Worm (Caenorhabditis elegans) whole organism, L1 larva: ENCODE data around the gene acp-2.
A peak's percentile ranks its signal among the peaks of the same experiment; 100 is the strongest.

Experiments used
- C16A3.4 ChIP-seq: fragments of 150-350 bp; optimal IDR thresholded peaks from 2 replicates; lab custom pipeline; 2014; ENCODE audit warnings: missing biosample characterization, missing genetic modification characterization
- F16B12.6 ChIP-seq: fragments of 150-350 bp; optimal IDR thresholded peaks from 2 replicates; lab custom pipeline; 2014; ENCODE audit warnings: missing biosample characterization, missing genetic modification characterization
- aha-1 ChIP-seq: fragments of 150-350 bp; optimal IDR thresholded peaks from 2 replicates; lab custom pipeline; 2014; ENCODE audit warnings: missing biosample characterization, missing genetic modification characterization
- blmp-1 ChIP-seq: fragments of 150-350 bp; optimal IDR thresholded peaks from 2 replicates; lab custom pipeline; 2014; ENCODE audit warnings: missing biosample characterization, missing genetic modification characterization
- ceh-8 ChIP-seq: fragments of 200-800 bp; sonication (Bioruptor generic); optimal IDR thresholded peaks from 2 replicates; lab custom pipeline; 2018; ENCODE audit warnings: mild to moderate bottlenecking, missing genetic modification characterization, moderate library complexity, missing compliant biosample characterization
- ceh-82 ChIP-seq, 3 experiments: fragments of 150-350 bp in 1 of 3; sonication (generic microtip) in 2 of 3; optimal IDR thresholded peaks; 2 replicates each; lab custom pipeline; 2014 to 2017; ENCODE audit warnings: missing biosample characterization in 3 of 3, missing genetic modification characterization in 3 of 3
- dpl-1 ChIP-seq, 3 experiments: fragments of 150-350 bp in 2 of 3; sonication (generic microtip) in 1 of 3; optimal IDR thresholded peaks; 2 replicates each; lab custom pipeline; 2014 to 2017; ENCODE audit warnings: missing biosample characterization in 3 of 3, missing genetic modification characterization in 3 of 3, missing genetic modification reagents in 3 of 3
- efl-1 ChIP-seq, 4 experiments: fragments of 150-350 bp; optimal IDR thresholded peaks in 3 of 4; peaks in 1 of 4; 1 replicate in 1 of 4; 2 replicates in 3 of 4; lab custom pipeline; 2014; ENCODE audit warnings: missing biosample characterization in 2 of 4, missing genetic modification characterization in 2 of 4, missing genetic modification reagents in 2 of 4
- fkh-8 ChIP-seq: sonication (generic microtip); optimal IDR thresholded peaks from 2 replicates; lab custom pipeline; 2016; ENCODE audit warnings: mild to moderate bottlenecking, missing genetic modification characterization, missing compliant biosample characterization
- grh-1 ChIP-seq: fragments of 200-800 bp; sonication (Bioruptor generic); IDR thresholded peaks from 2 replicates; pipeline ENCODE4 v1.3.6; 2022; ENCODE audit warnings: missing genetic modification reagents, missing genetic modification characterization, missing compliant biosample characterization
- hlh-17 ChIP-seq: fragments of 200-800 bp; sonication (Bioruptor generic); optimal IDR thresholded peaks from 2 replicates; lab custom pipeline; 2018; ENCODE audit warnings: missing genetic modification characterization, mild to moderate bottlenecking, missing compliant biosample characterization, moderate library complexity, borderline replicate concordance
- irx-1 ChIP-seq: sonication (generic microtip); optimal IDR thresholded peaks from 2 replicates; lab custom pipeline; 2016; ENCODE audit warnings: missing genetic modification characterization, missing compliant biosample characterization
- jun-1 ChIP-seq: fragments of 150-350 bp; optimal IDR thresholded peaks from 2 replicates; lab custom pipeline; 2014; ENCODE audit warnings: missing biosample characterization, missing genetic modification reagents, missing genetic modification characterization
- lin-14 ChIP-seq: fragments of 200-800 bp; sonication (Bioruptor generic); optimal IDR thresholded peaks from 2 replicates; lab custom pipeline; 2018; ENCODE audit warnings: mild to moderate bottlenecking, missing genetic modification characterization, moderate library complexity, missing compliant biosample characterization
- lin-35 ChIP-seq, 2 experiments: fragments of 150-350 bp; optimal IDR thresholded peaks; 2 replicates each; lab custom pipeline; 2014; ENCODE audit warnings: missing biosample characterization in 2 of 2, missing genetic modification characterization in 2 of 2, missing genetic modification reagents in 2 of 2
- lsy-2 ChIP-seq, 2 experiments: fragments of 150-350 bp; optimal IDR thresholded peaks; 2 replicates each; lab custom pipeline; 2014; ENCODE audit warnings: missing biosample characterization in 2 of 2, missing genetic modification characterization in 2 of 2
- mdl-1 ChIP-seq, 2 experiments: fragments of 150-350 bp; optimal IDR thresholded peaks; 2 replicates each; lab custom pipeline; 2014 to 2017; ENCODE audit warnings: missing biosample characterization in 2 of 2, missing genetic modification characterization in 2 of 2, inconsistent platforms in 1 of 2
- nhr-20 ChIP-seq: sonication (generic microtip); optimal IDR thresholded peaks from 2 replicates; lab custom pipeline; 2016; ENCODE audit warnings: mild to moderate bottlenecking, missing genetic modification characterization, missing compliant biosample characterization
- nhr-47 ChIP-seq: sonication (generic microtip); optimal IDR thresholded peaks from 2 replicates; lab custom pipeline; 2016; ENCODE audit warnings: mild to moderate bottlenecking, missing genetic modification characterization, moderate library complexity, missing compliant biosample characterization
- nhr-71 ChIP-seq: sonication (generic microtip); optimal IDR thresholded peaks from 2 replicates; lab custom pipeline; 2016; ENCODE audit warnings: mild to moderate bottlenecking, missing genetic modification characterization, moderate library complexity, missing compliant biosample characterization
- nhr-85 ChIP-seq: sonication (generic microtip); peaks from one replicate; lab custom pipeline; 2016; ENCODE audit warnings: missing genetic modification characterization, inconsistent platforms, missing compliant biosample characterization
- skn-1 ChIP-seq: fragments of 150-350 bp; optimal IDR thresholded peaks from 2 replicates; lab custom pipeline; 2014; ENCODE audit warnings: missing biosample characterization, missing genetic modification characterization
- sox-4 ChIP-seq: sonication (generic microtip); optimal IDR thresholded peaks from 2 replicates; lab custom pipeline; 2016; ENCODE audit warnings: missing genetic modification characterization, missing compliant biosample characterization
- sup-37 ChIP-seq: fragments of 200-800 bp; sonication (Bioruptor generic); optimal IDR thresholded peaks from 2 replicates; lab custom pipeline; 2018; ENCODE audit warnings: mild to moderate bottlenecking, missing genetic modification characterization, missing compliant biosample characterization
- tbx-2 ChIP-seq: sonication (generic microtip); optimal IDR thresholded peaks from 2 replicates; lab custom pipeline; 2016; ENCODE audit warnings: missing genetic modification characterization, missing compliant biosample characterization
- unc-86 ChIP-seq: sonication (generic microtip); optimal IDR thresholded peaks from 2 replicates; lab custom pipeline; 2016; ENCODE audit warnings: missing genetic modification characterization, missing compliant biosample characterization
- zip-4 ChIP-seq: fragments of 200-800 bp; sonication (Bioruptor generic); optimal IDR thresholded peaks from 2 replicates; lab custom pipeline; 2018; ENCODE audit warnings: mild to moderate bottlenecking, missing genetic modification characterization, moderate library complexity, missing compliant biosample characterization
- ztf-11 ChIP-seq, 2 experiments: sonication (generic microtip); optimal IDR thresholded peaks; 2 replicates each; lab custom pipeline; 2016 to 2017; ENCODE audit warnings: missing genetic modification characterization in 2 of 2, missing biosample characterization in 1 of 2, missing compliant biosample characterization in 1 of 2

Gene acp-2

ce11 chrII:8457438-8457837 lies 25.6 kb upstream of the acp-2 start, which contains the start of gene zyg-9:
TSS of gene zyg-9 (plus strand) at chrII:8457818.
- TF ChIP-seq ceh-8 (no peak), F16B12.6 (tag; lab: Kevin White, UChicago) (peak; percentile 48), aha-1 (tag; lab: Kevin White, UChicago) (no peak), blmp-1 (tag; lab: Kevin White, UChicago) (peak; percentile 1), lin-14 (peak; percentile 55), C16A3.4 (tag; lab: Kevin White, UChicago) (no peak), nhr-71 (peak; percentile 14), efl-1 (optimal IDR thresholded peaks at IDR 0.05; lab: Kevin White, UChicago) (no peak), efl-1 (GFP tag; optimal IDR thresholded peaks at IDR 0.05 in 1 of 2; lab: Kevin White, UChicago) (peak; percentile 19 to 57), nhr-85 (tag; lab: Kevin White, UChicago) (peak; percentile 48), skn-1 (tag; lab: Kevin White, UChicago) (peak; percentile 50), lsy-2 (tag; optimal IDR thresholded peaks at IDR 0.05; lab: Kevin White, UChicago) (peak in 1 of 2 experiments; percentile 33), zip-4 (GFP tag; lab: Kevin White, UChicago) (peak; percentile 70), nhr-47 (tag; lab: Kevin White, UChicago) (peak; percentile 2), hlh-17 (GFP tag; lab: Kevin White, UChicago) (no peak), mdl-1 (tag; optimal IDR thresholded peaks at IDR 0.05; lab: Kevin White, UChicago) (peak in 1 of 2 experiments; percentile 25), ceh-82 (tag; optimal IDR thresholded peaks at IDR 0.05; lab: Kevin White, UChicago) (peak in 1 of 3 experiments; percentile 32)

- TF ChIP-seq ztf-11 (tag; optimal IDR thresholded peaks at IDR 0.05; lab: Kevin White, UChicago) (no peak), efl-1 (optimal IDR thresholded peaks at IDR 0.05; lab: Kevin White, UChicago) (peak; percentile 13 to 27), efl-1 (GFP tag; optimal IDR thresholded peaks at IDR 0.05 in 1 of 2; lab: Kevin White, UChicago) (peak; percentile 28 to 41), lin-35 (GFP tag; optimal IDR thresholded peaks at IDR 0.05; lab: Kevin White, UChicago) (peak; percentile 13 to 55), dpl-1 (GFP tag; optimal IDR thresholded peaks at IDR 0.05; lab: Kevin White, UChicago) (peak in 2 of 3 experiments; percentile 6 to 59), jun-1 (no peak), F16B12.6 (tag; lab: Kevin White, UChicago) (peak; percentile 60)
Measured at ce11 chrII:8456681-8457389, 25.0 kb upstream of the acp-2 start.

- TF ChIP-seq grh-1 (GFP tag; lab: Robert Waterston, UW), result no peak
- TF ChIP-seq unc-86 (tag; lab: Kevin White, UChicago), result no peak
- no peak for TF ChIP-seq efl-1 (optimal IDR thresholded peaks at IDR 0.05; lab: Kevin White, UChicago)
- peak in 1 of 2 experiments; percentile 73 for TF ChIP-seq efl-1 (GFP tag; optimal IDR thresholded peaks at IDR 0.05 in 1 of 2; lab: Kevin White, UChicago)
- no peak for TF ChIP-seq tbx-2 (tag; lab: Kevin White, UChicago)
- TF ChIP-seq C16A3.4 (tag; lab: Kevin White, UChicago), result no peak
- TF ChIP-seq sup-37 (GFP tag; lab: Kevin White, UChicago), result no peak
- TF ChIP-seq sox-4 (tag; lab: Kevin White, UChicago), result no peak
- TF ChIP-seq mdl-1 (tag; optimal IDR thresholded peaks at IDR 0.05; lab: Kevin White, UChicago), result no peak
- no peak for TF ChIP-seq irx-1
Measured at ce11 chrII:8456094-8456493, 24.2 kb upstream of the acp-2 start, which contains the start of gene F22B5.6. TSS of gene F22B5.6 (minus strand) at chrII:8456194.

ce11 chrII:8454513-8454912 lies 22.7 kb upstream of the acp-2 start, which contains the start of gene F22B5.5:
TSS of gene F22B5.5 (minus strand) at chrII:8454613.
- no peak for TF ChIP-seq hlh-17 (GFP tag; lab: Kevin White, UChicago)

ce11 chrII:8451425-8451824 lies 19.6 kb upstream of the acp-2 start:
- TF ChIP-seq nhr-20 (tag; lab: Kevin White, UChicago) (no peak), aha-1 (tag; lab: Kevin White, UChicago) (peak; percentile 31), fkh-8 (peak; percentile 57), lin-14 (peak; percentile 55), nhr-71 (no peak)
- TF ChIP-seq, all 84 proteins: peak for 3
